Worm (Caenorhabditis elegans): ENCODE results near the gene mpst-7.

ce11 chrV:12953702-12954101, 7.2 kb downstream of the mpst-7 start, which contains the start of gene eif-3.K:
- TF ChIP-seq unc-130 (GFP tag; optimal IDR thresholded peaks at IDR 0.05) (no peak), R02D3.7 (tag; optimal IDR thresholded peaks at IDR 0.05) (no peak), ama-1 (optimal IDR thresholded peaks at IDR 0.05) (no peak), tra-1 (GFP tag; IDR thresholded peaks at IDR 0.05) (no peak)

Data from whole organism, L4 larva.